Worm (Caenorhabditis elegans): ENCODE results near the gene fbxa-214.

Gene fbxa-214

DNA sequence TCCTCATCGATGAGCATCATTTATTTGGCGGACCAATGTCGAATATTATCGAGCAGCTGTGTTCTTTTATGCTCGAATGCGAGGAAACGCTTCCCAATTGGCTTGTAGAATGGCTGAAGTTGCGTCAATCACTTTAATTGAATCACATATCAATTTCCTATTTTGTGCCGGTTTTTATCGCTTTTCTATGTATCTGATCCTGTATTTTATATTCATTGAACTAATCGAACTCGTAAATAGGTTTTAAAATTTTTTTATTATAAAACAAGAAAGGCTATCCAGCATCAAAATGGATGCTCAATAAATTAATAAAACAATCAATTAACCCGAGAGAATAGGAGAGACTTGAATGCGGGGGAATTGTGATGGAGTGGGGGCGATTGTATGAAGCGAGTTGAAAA lies 28.9 kb upstream of the fbxa-214 start (continued):
- TF ChIP-seq madf-8 (GFP tag; conservative IDR thresholded peaks at IDR 0.05) (0 out of 2 replicates have a peak, but pooled peaks have one; percentile 7), ztf-3 (GFP tag; optimal IDR thresholded peaks at IDR 0.05) (no peak), lsy-27 (tag; optimal IDR thresholded peaks at IDR 0.05; ENCODE audit: borderline replicate concordance, insufficient read depth) (no peak)

DNA sequence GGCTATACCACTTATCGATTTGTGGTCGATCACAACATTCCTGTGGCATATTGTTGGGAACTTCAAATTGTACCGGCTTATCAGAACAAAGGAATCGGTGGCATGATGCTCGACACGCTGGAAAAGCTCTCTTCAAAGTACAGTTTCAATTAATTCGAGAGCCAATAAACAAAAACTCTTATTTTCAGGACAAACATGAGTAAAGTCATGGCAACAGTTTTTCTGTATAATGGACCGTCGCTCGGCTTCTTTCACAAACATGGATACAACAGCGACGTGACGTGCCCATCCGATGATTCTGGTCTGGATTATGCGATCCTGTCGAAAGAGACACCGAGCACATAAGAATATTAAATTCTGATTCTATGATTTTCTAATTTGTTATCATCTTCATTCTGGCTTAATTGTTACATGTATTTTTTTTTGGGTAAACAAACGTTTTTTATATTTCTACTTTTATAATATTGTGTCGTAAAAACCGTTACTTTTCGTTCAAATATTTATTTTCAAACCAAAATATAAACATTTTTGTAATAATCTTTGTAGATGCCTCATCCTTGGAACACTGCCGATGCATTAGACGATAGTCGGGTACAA lies 26.8 kb upstream of the fbxa-214 start, which contains the start of gene smut-1:
Gene smut-1, plus strand, starts transcription at position 547 of the 597 bp plus-strand sequence.
- TF ChIP-seq unc-130 (GFP tag; optimal IDR thresholded peaks at IDR 0.05) (no peak), B0336.3 (GFP tag; IDR thresholded peaks at IDR 0.05) (no peak), C06A6.2 (GFP tag; conservative IDR thresholded peaks at IDR 0.05) (no peak), nfya-1 (tag; optimal IDR thresholded peaks at IDR 0.05; ENCODE audit: borderline replicate concordance, insufficient read depth) (no peak), cebp-2 (GFP tag; IDR thresholded peaks at IDR 0.05) (no peak), dpff-1 (tag; optimal IDR thresholded peaks at IDR 0.05) (no peak), snpc-1.3 (tag; optimal IDR thresholded peaks at IDR 0.05; ENCODE audit: insufficient read depth) (no peak), fkh-3 (tag; optimal IDR thresholded peaks at IDR 0.05) (no peak), xnd-1 (tag; optimal IDR thresholded peaks at IDR 0.05) (no peak), Y53F4B.3 (GFP tag; IDR thresholded peaks at IDR 0.05) (no peak), ztf-25 (GFP tag; IDR thresholded peaks at IDR 0.05) (no peak), lin-35 (GFP tag; optimal IDR thresholded peaks at IDR 0.05) (no peak)

- TF ChIP-seq Y79H2A.3 (GFP tag; conservative IDR thresholded peaks at IDR 0.05) (no peak), snpc-4 (GFP tag; optimal IDR thresholded peaks at IDR 0.05) (no peak), snpc-4 (tag; optimal IDR thresholded peaks at IDR 0.05) (no peak), ceh-79 (tag; optimal IDR thresholded peaks at IDR 0.05) (no peak), C17E4.6 (GFP tag; IDR thresholded peaks at IDR 0.05) (no peak), F52B5.7 (tag; optimal IDR thresholded peaks at IDR 0.05) (no peak), him-1 (tag; optimal IDR thresholded peaks at IDR 0.05) (no peak), F57C9.4 (tag; optimal IDR thresholded peaks at IDR 0.05) (no peak), unc-62 (GFP tag; optimal IDR thresholded peaks at IDR 0.05) (no peak), rpc-1 (optimal IDR thresholded peaks at IDR 0.05) (no peak), rpc-1 (tag; optimal IDR thresholded peaks at IDR 0.05) (no peak), akir-1 (GFP tag; optimal IDR thresholded peaks at IDR 0.05) (no peak)
These were observed 26.0 kb upstream of the fbxa-214 start, which contains the start of gene Y38A10A.7 for ce11 chrV:6095829-6096228. Gene Y38A10A.7 (plus strand): TSS chrV:6096197.

DNA sequence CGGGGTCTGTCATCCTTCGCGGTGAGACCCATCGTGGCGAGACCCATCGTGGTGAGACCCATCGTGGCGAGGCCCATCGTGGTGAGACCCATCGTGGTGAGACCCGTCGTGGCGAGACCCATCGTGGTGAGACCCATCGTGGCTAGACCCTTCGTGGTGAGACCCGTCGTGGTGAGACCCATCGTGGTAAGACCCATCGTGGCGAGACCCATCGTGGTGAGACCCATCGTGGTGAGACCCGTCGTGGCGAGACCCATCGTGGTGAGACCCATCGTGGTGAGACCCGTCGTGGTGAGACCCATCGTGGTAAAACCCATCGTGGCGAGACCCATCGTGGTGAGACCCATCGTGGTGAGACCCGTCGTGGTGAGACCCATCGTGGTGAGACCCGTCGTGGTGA lies 21.7 kb upstream of the fbxa-214 start:
- TF ChIP-seq F33H1.4 (GFP tag; IDR thresholded peaks at IDR 0.05) (peak; percentile 57), egrh-3 (GFP tag; IDR thresholded peaks at IDR 0.05) (0 out of 2 replicates have a peak, but pooled peaks have one; percentile 54)

ce11 chrV:6088977-6089376 lies 19.1 kb upstream of the fbxa-214 start:
- TF ChIP-seq madf-6 (GFP tag; IDR thresholded peaks at IDR 0.05) (peak; percentile 30; the same call in 1 of the 2 replicates), dox-1 (GFP tag; IDR thresholded peaks at IDR 0.05) (0 out of 2 replicates have a peak, but pooled peaks have one; percentile 32), hsf-1 (GFP tag; IDR thresholded peaks at IDR 0.05) (peak; percentile 97)
